Worm (Caenorhabditis elegans) whole organism, L3 larva: ENCODE results near the gene K09F6.10.

Experiments used
- ceh-82 ChIP-seq: fragments of 150-350 bp; optimal IDR thresholded peaks from 2 replicates; lab custom pipeline; 2014; ENCODE audit warnings: missing biosample characterization, missing genetic modification characterization
- fkh-2 ChIP-seq: fragments of 150-350 bp; optimal IDR thresholded peaks from 2 replicates; lab custom pipeline; 2014; ENCODE audit warnings: missing biosample characterization, missing genetic modification reagents, missing genetic modification characterization
- unc-62 ChIP-seq: fragments of 150-350 bp; sonication (generic microtip); optimal IDR thresholded peaks from 4 replicates; lab custom pipeline; 2014; ENCODE audit warnings: missing biosample characterization, missing genetic modification reagents, missing genetic modification characterization

The K09F6.10 gene

DNA sequence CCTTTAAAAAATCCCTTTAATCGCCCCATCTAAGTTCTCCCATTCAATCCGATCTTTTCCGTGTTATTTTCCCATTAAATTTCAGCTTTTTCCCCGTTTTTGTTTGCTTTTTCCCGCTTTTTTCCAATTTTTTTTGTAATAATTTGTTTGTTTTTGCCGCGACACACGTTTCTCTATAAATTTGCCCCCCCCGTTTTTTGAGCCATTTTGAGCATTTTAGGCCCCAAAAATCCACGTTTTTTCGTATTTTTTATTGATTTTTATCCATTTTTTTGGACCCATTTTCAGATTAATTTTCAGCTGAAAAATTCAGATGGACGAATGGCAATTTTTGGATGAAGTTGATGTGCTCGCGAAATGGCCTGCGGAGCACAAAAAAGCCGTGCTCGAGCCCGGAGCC lies 45.3 kb downstream of the K09F6.10 start, which contains the start of gene F54A3.2:
TSS of gene F54A3.2 (plus strand) at position 301 of the 400 bp plus-strand sequence.
- TF ChIP-seq fkh-2 (tag; lab: Kevin White, UChicago) (no peak), ceh-82 (tag; lab: Kevin White, UChicago) (no peak), unc-62 (GFP tag; lab: Kevin White, UChicago) (no peak)
